Worm (Caenorhabditis elegans) whole organism, early embryonic: ENCODE data around the gene F13D12.3.

Experiments used
- B0310.2 ChIP-seq: sonication (generic microtip); optimal IDR thresholded peaks from 2 replicates; lab custom pipeline; 2016; ENCODE audit warnings: mild to moderate bottlenecking, missing genetic modification characterization, missing compliant biosample characterization
- F13C5.2 ChIP-seq: sonication (generic microtip); optimal IDR thresholded peaks from 2 replicates; lab custom pipeline; 2017; ENCODE audit warnings: mild to moderate bottlenecking, missing genetic modification characterization, inconsistent platforms, missing compliant biosample characterization
- aly-1 ChIP-seq: sonication (generic microtip); optimal IDR thresholded peaks from 2 replicates; lab custom pipeline; 2016; ENCODE audit warnings: missing genetic modification characterization, missing compliant biosample characterization
- ama-1 ChIP-seq: fragments of 150-350 bp; optimal IDR thresholded peaks from 2 replicates; lab custom pipeline; 2014
- ceh-36 ChIP-seq: sonication (generic microtip); optimal IDR thresholded peaks from 2 replicates; lab custom pipeline; 2016; ENCODE audit warnings: missing genetic modification characterization, inconsistent platforms, missing compliant biosample characterization
- flt-1 ChIP-seq: fragments of 200-800 bp; sonication (Bioruptor generic); IDR thresholded peaks from 2 replicates; pipeline ENCODE4 v1.3.6; 2022; ENCODE audit warnings: missing genetic modification characterization, missing compliant biosample characterization
- hmbx-1 ChIP-seq: sonication (generic microtip); optimal IDR thresholded peaks from 2 replicates; lab custom pipeline; 2016; ENCODE audit warnings: mild to moderate bottlenecking, missing genetic modification characterization, missing compliant biosample characterization
- hmg-4 ChIP-seq: fragments of 200-800 bp; sonication (Bioruptor generic); optimal IDR thresholded peaks from 2 replicates; lab custom pipeline; 2018; ENCODE audit warnings: mild to moderate bottlenecking, missing genetic modification characterization, missing compliant biosample characterization
- hnd-1 ChIP-seq: sonication (generic microtip); optimal IDR thresholded peaks from 2 replicates; lab custom pipeline; 2016; ENCODE audit warnings: missing genetic modification characterization, missing compliant biosample characterization
- pes-1 ChIP-seq: fragments of 200-800 bp; sonication (Bioruptor generic); IDR thresholded peaks from 2 replicates; pipeline ENCODE4 v1.3.6; 2022; ENCODE audit warnings: missing genetic modification reagents, missing genetic modification characterization, missing compliant biosample characterization
- sea-1 ChIP-seq: fragments of 200-800 bp; sonication (Bioruptor generic); conservative IDR thresholded peaks from 2 replicates; pipeline ENCODE4 v1.3.6; 2022; ENCODE audit warnings: missing genetic modification characterization, missing compliant biosample characterization
- tbx-11 ChIP-seq: fragments of 200-800 bp; sonication (Bioruptor generic); IDR thresholded peaks from 2 replicates; pipeline ENCODE4 v1.3.6; 2022; ENCODE audit warnings: missing genetic modification characterization, missing compliant biosample characterization
- tbx-37 ChIP-seq: fragments of 200-800 bp; sonication (Bioruptor generic); conservative IDR thresholded peaks from 2 replicates; pipeline ENCODE4 v1.3.6; 2022; ENCODE audit warnings: missing genetic modification reagents, missing genetic modification characterization, missing compliant biosample characterization
- tra-4 ChIP-seq: sonication (generic microtip); optimal IDR thresholded peaks from 2 replicates; lab custom pipeline; 2017; ENCODE audit warnings: missing genetic modification characterization, missing compliant biosample characterization

- TF ChIP-seq F13C5.2 (no peak), tbx-37 (GFP tag; lab: Robert Waterston, UW) (no peak), hmg-4 (GFP tag; lab: Kevin White, UChicago) (no peak), sea-1 (GFP tag; lab: Robert Waterston, UW) (no peak), tbx-11 (GFP tag; lab: Robert Waterston, UW) (no peak), ama-1 (lab: Kevin White, UChicago) (no peak), flt-1 (no peak), tra-4 (no peak), pes-1 (GFP tag; lab: Robert Waterston, UW) (no peak), B0310.2 (tag; lab: Kevin White, UChicago) (no peak), ceh-36 (no peak), aly-1 (tag; lab: Kevin White, UChicago) (no peak), hnd-1 (tag; lab: Kevin White, UChicago) (no peak), hmbx-1 (tag; lab: Kevin White, UChicago) (no peak)
These were observed 9.4 kb upstream of the F13D12.3 start for ce11 chrII:11710771-11711170.
